Fruit fly (Drosophila melanogaster): ENCODE results near the gene CG6696.

The CG6696 gene

DNA sequence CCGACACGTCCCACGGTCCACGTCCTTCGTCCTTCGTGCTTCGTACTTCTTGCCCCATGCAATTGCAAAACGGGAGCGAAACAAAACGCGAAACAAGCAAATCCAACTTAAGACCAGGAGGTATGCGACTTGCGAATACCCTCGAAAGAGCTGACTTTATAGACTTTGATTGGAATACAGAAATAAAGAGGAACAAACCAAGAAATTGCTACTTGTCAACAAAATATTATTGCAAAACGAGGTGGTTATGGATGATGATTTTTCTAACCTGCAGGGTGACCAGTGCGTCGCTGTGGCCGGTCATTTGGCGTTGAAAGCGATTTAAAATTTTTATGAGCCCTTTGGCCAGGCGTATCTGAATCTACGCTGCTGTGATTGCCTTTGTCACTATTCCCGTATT is 48.5 kb downstream of the CG6696 start (continued):
- TF ChIP-seq CG18764 (GFP tag; optimal IDR thresholded peaks at IDR 0.05), result no peak
- no peak for TF ChIP-seq CG12942 (GFP tag; optimal IDR thresholded peaks at IDR 0.05)
- TF ChIP-seq Camta (GFP tag; optimal IDR thresholded peaks at IDR 0.05), result no peak
- no peak for TF ChIP-seq Eip74EF (GFP tag; optimal IDR thresholded peaks at IDR 0.05)
- TF ChIP-seq CG17912 (GFP tag; optimal IDR thresholded peaks at IDR 0.05), result no peak
- TF ChIP-seq gsb (GFP tag; IDR thresholded peaks at IDR 0.05), result no peak
- no peak for TF ChIP-seq CG43689 (GFP tag; IDR thresholded peaks at IDR 0.05)
- no peak for TF ChIP-seq fd64A (GFP tag; optimal IDR thresholded peaks at IDR 0.05)
- no peak for TF ChIP-seq B-H1 (GFP tag; IDR thresholded peaks at IDR 0.05)
- 0 out of 2 replicates have a peak, but pooled peaks have one; percentile 23 for TF ChIP-seq vvl (GFP tag; IDR thresholded peaks at IDR 0.05)
- TF ChIP-seq CG13775 (GFP tag; optimal IDR thresholded peaks at IDR 0.05), result no peak
- TF ChIP-seq rib (GFP tag; IDR thresholded peaks at IDR 0.05), result no peak
- TF ChIP-seq Doc3 (GFP tag; IDR thresholded peaks at IDR 0.05; ENCODE audit: partially characterized antibody), result no peak
- TF ChIP-seq CG13894 (tag; optimal IDR thresholded peaks at IDR 0.05), result no peak
- no peak for TF ChIP-seq CG1024 (GFP tag; IDR thresholded peaks at IDR 0.05)
- TF ChIP-seq ftz-f1 (GFP tag; optimal IDR thresholded peaks at IDR 0.05), result no peak
- no peak for TF ChIP-seq pfk (GFP tag; optimal IDR thresholded peaks at IDR 0.05)
- no peak for TF ChIP-seq CG4282 (GFP tag; optimal IDR thresholded peaks at IDR 0.05)
- TF ChIP-seq Optix (GFP tag; IDR thresholded peaks at IDR 0.05), result no peak
- TF ChIP-seq CG10565 (GFP tag; optimal IDR thresholded peaks at IDR 0.05), result no peak
- no peak for TF ChIP-seq BEAF-32 (GFP tag; optimal IDR thresholded peaks at IDR 0.05)
- TF ChIP-seq ind (GFP tag; optimal IDR thresholded peaks at IDR 0.05), result peak; percentile 33
- no peak for TF ChIP-seq CG30020 (tag; optimal IDR thresholded peaks at IDR 0.05)
- no peak for TF ChIP-seq Deaf1 (tag; optimal IDR thresholded peaks at IDR 0.05)
- TF ChIP-seq CG7987 (GFP tag; optimal IDR thresholded peaks at IDR 0.05), result no peak
- no peak for TF ChIP-seq bsh (GFP tag; optimal IDR thresholded peaks at IDR 0.05)
- TF ChIP-seq sob (GFP tag; IDR thresholded peaks at IDR 0.05), result no peak
- TF ChIP-seq repo (GFP tag; optimal IDR thresholded peaks at IDR 0.05), result no peak
- TF ChIP-seq jigr1 (GFP tag; IDR thresholded peaks at IDR 0.05), result no peak
- no peak for TF ChIP-seq unpg (GFP tag; optimal IDR thresholded peaks at IDR 0.05)
- no peak for TF ChIP-seq dimm (GFP tag; IDR thresholded peaks at IDR 0.05)
- TF ChIP-seq Opbp (GFP tag; IDR thresholded peaks at IDR 0.05; ENCODE audit: partially characterized antibody), result no peak
- no peak for TF ChIP-seq CG9437 (GFP tag; optimal IDR thresholded peaks at IDR 0.05)
- no peak for TF ChIP-seq slp2 (GFP tag; optimal IDR thresholded peaks at IDR 0.05)
- no peak for TF ChIP-seq sna (GFP tag; IDR thresholded peaks at IDR 0.05; ENCODE audit: partially characterized antibody)
- no peak for TF ChIP-seq CG10321 (GFP tag; IDR thresholded peaks at IDR 0.05)
- TF ChIP-seq dmrt11E (tag; optimal IDR thresholded peaks at IDR 0.05), result no peak
- TF ChIP-seq Ptx1 (GFP tag; IDR thresholded peaks at IDR 0.05), result peak; percentile 40
- TF ChIP-seq CG32532 (GFP tag; IDR thresholded peaks at IDR 0.05), result no peak
- no peak for TF ChIP-seq HLHmδ (GFP tag; optimal IDR thresholded peaks at IDR 0.05)
- peak; percentile 0 for TF ChIP-seq CG13424 (tag; optimal IDR thresholded peaks at IDR 0.05)
- TF ChIP-seq CG4707 (GFP tag; optimal IDR thresholded peaks at IDR 0.05), result no peak
- no peak for TF ChIP-seq ato (GFP tag; IDR thresholded peaks at IDR 0.05; ENCODE audit: partially characterized antibody)
- peak; percentile 16 for TF ChIP-seq fd96Cb (tag; optimal IDR thresholded peaks at IDR 0.05)
- TF ChIP-seq Oaz (GFP tag; IDR thresholded peaks at IDR 0.05), result no peak
- TF ChIP-seq CG8359 (GFP tag; optimal IDR thresholded peaks at IDR 0.05; ENCODE audit: borderline replicate concordance), result no peak
- no peak for TF ChIP-seq CG4328 (GFP tag; optimal IDR thresholded peaks at IDR 0.05)
- TF ChIP-seq ATbp (GFP tag; optimal IDR thresholded peaks at IDR 0.05), result peak; percentile 14
- no peak for TF ChIP-seq CG10209 (GFP tag; optimal IDR thresholded peaks at IDR 0.05)
- no peak for TF ChIP-seq Taf1 (GFP tag; IDR thresholded peaks at IDR 0.05)
- TF ChIP-seq CG5180 (GFP tag; optimal IDR thresholded peaks at IDR 0.05), result no peak

Measured in whole organism, embryonic.